Worm (Caenorhabditis elegans) whole organism, mixed stage, embryonic: Measurements from ENCODE around the gene pat-9.

Experiments
- elt-1 ChIP-seq: sonication (generic microtip); optimal IDR thresholded peaks from 2 replicates; lab custom pipeline; 2017; ENCODE audit warnings: missing genetic modification characterization, mild to moderate bottlenecking, missing compliant biosample characterization, antibody characterized with exemption, moderate library complexity, borderline replicate concordance; ENCODE audit not compliant: insufficient read depth
- elt-3 ChIP-seq: fragments of 150-350 bp; optimal IDR thresholded peaks from 2 replicates; lab custom pipeline; 2014; ENCODE audit warnings: missing biosample characterization, missing genetic modification characterization
- lin-13 ChIP-seq: fragments of 150-350 bp; optimal IDR thresholded peaks from 2 replicates; lab custom pipeline; 2014; ENCODE audit warnings: missing biosample characterization, missing genetic modification characterization
- mab-5 ChIP-seq: fragments of 150-350 bp; optimal IDR thresholded peaks from 2 replicates; lab custom pipeline; 2014; ENCODE audit warnings: missing biosample characterization, missing genetic modification characterization
- mep-1 ChIP-seq: fragments of 150-350 bp; optimal IDR thresholded peaks from 2 replicates; lab custom pipeline; 2017; ENCODE audit warnings: missing biosample characterization, missing genetic modification reagents, missing genetic modification characterization, inconsistent platforms
- nhr-12 ChIP-seq: fragments of 150-350 bp; optimal IDR thresholded peaks from 2 replicates; lab custom pipeline; 2014; ENCODE audit warnings: missing biosample characterization, missing genetic modification characterization
- nhr-237 ChIP-seq: fragments of 150-350 bp; optimal IDR thresholded peaks from 2 replicates; lab custom pipeline; 2014; ENCODE audit warnings: missing biosample characterization, missing genetic modification characterization
- nhr-76 ChIP-seq: sonication (generic microtip); optimal IDR thresholded peaks from 2 replicates; lab custom pipeline; 2017; ENCODE audit warnings: missing biosample characterization, missing genetic modification characterization
- pha-4 ChIP-seq: fragments of 150-350 bp; optimal IDR thresholded peaks from 2 replicates; lab custom pipeline; 2018; ENCODE audit warnings: missing biosample characterization, missing genetic modification reagents, missing genetic modification characterization
- snpc-4 ChIP-seq: fragments of 150-350 bp; optimal IDR thresholded peaks from 2 replicates; lab custom pipeline; 2014; ENCODE audit warnings: missing biosample characterization, missing genetic modification characterization
- unc-39 ChIP-seq: fragments of 150-350 bp; optimal IDR thresholded peaks from 2 replicates; lab custom pipeline; 2014; ENCODE audit warnings: missing biosample characterization, missing genetic modification characterization
- ztf-11 ChIP-seq: fragments of 150-350 bp; optimal IDR thresholded peaks from 2 replicates; lab custom pipeline; 2014; ENCODE audit warnings: missing biosample characterization, missing genetic modification characterization

DNA sequence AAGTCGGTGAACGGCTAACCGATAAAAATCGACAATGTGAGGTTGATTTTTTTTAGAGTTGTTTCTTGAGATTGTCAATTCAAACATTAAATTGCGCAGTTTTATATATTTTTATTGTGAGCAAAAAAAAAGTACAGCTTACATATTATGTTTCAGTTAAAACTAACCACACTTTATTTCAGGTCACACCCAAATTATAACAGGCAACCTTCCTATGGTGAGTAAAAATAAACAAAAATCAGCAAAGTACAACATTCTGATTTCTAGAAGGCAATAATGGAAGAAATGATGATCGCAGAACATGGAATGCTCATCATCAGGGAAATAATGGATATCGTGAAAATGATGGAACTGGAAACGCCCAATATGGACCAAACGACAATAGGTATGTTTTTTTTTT lies 42.1 kb upstream of the pat-9 start, which contains the start of gene K05G3.2:
- TF ChIP-seq lin-13 (no peak), snpc-4 (tag; lab: Kevin White, UChicago) (no peak), nhr-237 (tag; lab: Kevin White, UChicago) (no peak), mep-1 (tag; lab: Kevin White, UChicago) (no peak), nhr-12 (tag; lab: Kevin White, UChicago) (no peak), nhr-76 (tag; lab: Kevin White, UChicago) (no peak), mab-5 (tag; lab: Kevin White, UChicago) (no peak), elt-1 (tag; lab: Kevin White, UChicago) (no peak), elt-3 (tag; lab: Kevin White, UChicago) (no peak), pha-4 (no peak), unc-39 (no peak), ztf-11 (tag; lab: Kevin White, UChicago) (no peak)
